Worm (Caenorhabditis elegans) whole organism, L1 larva: ENCODE results near the gene bgal-1.
A peak's percentile ranks its signal among the peaks of the same experiment; 100 is the strongest.

Experiments
- Y116A8C.19 ChIP-seq: sonication (generic microtip); optimal IDR thresholded peaks from 2 replicates; lab custom pipeline; 2016; ENCODE audit warnings: missing compliant biosample characterization, missing genetic modification characterization, borderline replicate concordance
- aly-2 ChIP-seq: fragments of 150-350 bp; optimal IDR thresholded peaks from 2 replicates; lab custom pipeline; 2014; ENCODE audit warnings: missing biosample characterization, missing genetic modification characterization
- blmp-1 ChIP-seq: fragments of 150-350 bp; optimal IDR thresholded peaks from 2 replicates; lab custom pipeline; 2014; ENCODE audit warnings: missing biosample characterization, missing genetic modification characterization
- ceh-63 ChIP-seq: fragments of 200-800 bp; sonication (Bioruptor generic); optimal IDR thresholded peaks from 2 replicates; lab custom pipeline; 2018; ENCODE audit warnings: mild to moderate bottlenecking, missing genetic modification characterization, missing compliant biosample characterization
- ceh-8 ChIP-seq: fragments of 200-800 bp; sonication (Bioruptor generic); optimal IDR thresholded peaks from 2 replicates; lab custom pipeline; 2018; ENCODE audit warnings: mild to moderate bottlenecking, missing genetic modification characterization, moderate library complexity, missing compliant biosample characterization
- ceh-90 ChIP-seq: sonication (generic microtip); optimal IDR thresholded peaks from 2 replicates; lab custom pipeline; 2016; ENCODE audit warnings: missing genetic modification characterization, missing compliant biosample characterization
- efl-1 ChIP-seq, 4 experiments: fragments of 150-350 bp; optimal IDR thresholded peaks in 3 of 4; peaks in 1 of 4; 1 replicate in 1 of 4; 2 replicates in 3 of 4; lab custom pipeline; 2014; ENCODE audit warnings: missing biosample characterization in 2 of 4, missing genetic modification characterization in 2 of 4, missing genetic modification reagents in 2 of 4
- egl-13 ChIP-seq: sonication (generic microtip); optimal IDR thresholded peaks from 2 replicates; lab custom pipeline; 2016; ENCODE audit warnings: missing genotype, missing genetic modification reagents, missing genetic modification characterization, missing compliant biosample characterization
- egl-27 ChIP-seq, 2 experiments: fragments of 150-350 bp in 1 of 2; sonication (generic microtip); optimal IDR thresholded peaks; 3 replicates each; lab custom pipeline; 2017 to 2018; ENCODE audit warnings: missing biosample characterization in 2 of 2, missing genetic modification characterization in 2 of 2, missing genetic modification reagents in 2 of 2
- elt-2 ChIP-seq: sonication (generic microtip); optimal IDR thresholded peaks from 2 replicates; lab custom pipeline; 2016; ENCODE audit warnings: missing genetic modification characterization, mild to moderate bottlenecking, inconsistent platforms, missing compliant biosample characterization, missing genetic modification reagents
- fkh-4 ChIP-seq: sonication (generic microtip); optimal IDR thresholded peaks from 2 replicates; lab custom pipeline; 2016; ENCODE audit warnings: missing compliant biosample characterization, missing genetic modification characterization, borderline replicate concordance
- fos-1 ChIP-seq: fragments of 150-350 bp; optimal IDR thresholded peaks from 2 replicates; lab custom pipeline; 2014; ENCODE audit warnings: missing biosample characterization, missing genetic modification characterization
- grh-1 ChIP-seq: fragments of 200-800 bp; sonication (Bioruptor generic); IDR thresholded peaks from 2 replicates; pipeline ENCODE4 v1.3.6; 2022; ENCODE audit warnings: missing genetic modification reagents, missing genetic modification characterization, missing compliant biosample characterization
- hpl-2 ChIP-seq: fragments of 150-350 bp; optimal IDR thresholded peaks from 2 replicates; lab custom pipeline; 2014; ENCODE audit warnings: missing biosample characterization, missing genetic modification reagents, missing genetic modification characterization
- irx-1 ChIP-seq: sonication (generic microtip); optimal IDR thresholded peaks from 2 replicates; lab custom pipeline; 2016; ENCODE audit warnings: missing genetic modification characterization, missing compliant biosample characterization
- jun-1 ChIP-seq: fragments of 150-350 bp; optimal IDR thresholded peaks from 2 replicates; lab custom pipeline; 2014; ENCODE audit warnings: missing biosample characterization, missing genetic modification reagents, missing genetic modification characterization
- lin-15B ChIP-seq: fragments of 150-350 bp; sonication (generic microtip); optimal IDR thresholded peaks from 3 replicates; lab custom pipeline; 2014; ENCODE audit warnings: missing biosample characterization, missing genetic modification characterization
- lin-39 ChIP-seq: fragments of 150-350 bp; optimal IDR thresholded peaks from 2 replicates; lab custom pipeline; 2014; ENCODE audit warnings: missing biosample characterization, missing genetic modification reagents, missing genetic modification characterization
- lir-3 ChIP-seq: sonication (generic microtip); optimal IDR thresholded peaks from 2 replicates; lab custom pipeline; 2016; ENCODE audit warnings: mild to moderate bottlenecking, missing genetic modification characterization, moderate library complexity, missing compliant biosample characterization; ENCODE audit not compliant: poor library complexity
- nhr-12 ChIP-seq: sonication (generic microtip); optimal IDR thresholded peaks from 2 replicates; lab custom pipeline; 2017; ENCODE audit warnings: missing biosample characterization, missing genetic modification characterization
- nhr-237 ChIP-seq: fragments of 150-350 bp; optimal IDR thresholded peaks from 2 replicates; lab custom pipeline; 2014; ENCODE audit warnings: missing biosample characterization, missing genetic modification characterization
- nhr-77 ChIP-seq: fragments of 150-350 bp; optimal IDR thresholded peaks from 2 replicates; lab custom pipeline; 2014; ENCODE audit warnings: missing biosample characterization, missing genetic modification characterization
- nhr-90 ChIP-seq: sonication (generic microtip); optimal IDR thresholded peaks from 2 replicates; lab custom pipeline; 2016; ENCODE audit warnings: mild to moderate bottlenecking, missing genetic modification characterization, missing compliant biosample characterization; ENCODE audit not compliant: poor library complexity
- pag-3 ChIP-seq: sonication (generic microtip); optimal IDR thresholded peaks from 2 replicates; lab custom pipeline; 2017; ENCODE audit warnings: missing genetic modification characterization, mild to moderate bottlenecking, missing compliant biosample characterization, antibody characterized with exemption, borderline replicate concordance; ENCODE audit not compliant: insufficient read depth
- pqm-1 ChIP-seq: sonication (generic microtip); optimal IDR thresholded peaks from 3 replicates; lab custom pipeline; 2017; ENCODE audit warnings: missing biosample characterization, missing genetic modification characterization
- skn-1 ChIP-seq: fragments of 150-350 bp; optimal IDR thresholded peaks from 2 replicates; lab custom pipeline; 2014; ENCODE audit warnings: missing biosample characterization, missing genetic modification characterization
- sox-4 ChIP-seq: sonication (generic microtip); optimal IDR thresholded peaks from 2 replicates; lab custom pipeline; 2016; ENCODE audit warnings: missing genetic modification characterization, missing compliant biosample characterization
- sup-37 ChIP-seq: fragments of 200-800 bp; sonication (Bioruptor generic); optimal IDR thresholded peaks from 2 replicates; lab custom pipeline; 2018; ENCODE audit warnings: mild to moderate bottlenecking, missing genetic modification characterization, missing compliant biosample characterization
- swsn-7 ChIP-seq: sonication (generic microtip); optimal IDR thresholded peaks from 2 replicates; lab custom pipeline; 2016; ENCODE audit warnings: missing genetic modification characterization, missing compliant biosample characterization
- tbx-2 ChIP-seq: sonication (generic microtip); optimal IDR thresholded peaks from 2 replicates; lab custom pipeline; 2016; ENCODE audit warnings: missing genetic modification characterization, missing compliant biosample characterization
- unc-62 ChIP-seq: fragments of 150-350 bp; optimal IDR thresholded peaks from 2 replicates; lab custom pipeline; 2014; ENCODE audit warnings: missing biosample characterization, missing genetic modification reagents, missing genetic modification characterization
- zip-4 ChIP-seq: fragments of 200-800 bp; sonication (Bioruptor generic); optimal IDR thresholded peaks from 2 replicates; lab custom pipeline; 2018; ENCODE audit warnings: mild to moderate bottlenecking, missing genetic modification characterization, moderate library complexity, missing compliant biosample characterization
- ztf-4 ChIP-seq: fragments of 150-350 bp; optimal IDR thresholded peaks from 2 replicates; lab custom pipeline; 2014; ENCODE audit warnings: missing biosample characterization, missing genetic modification characterization

The bgal-1 gene

ce11 chrV:11239187-11239725, 13.4 kb upstream of the bgal-1 start, which contains the start of the genes dvc-1 and ima-1 (continued):
- peak; percentile 25 for TF ChIP-seq hpl-2
- peak; percentile 53 for TF ChIP-seq skn-1 (tag; lab: Kevin White, UChicago)
- no peak for TF ChIP-seq ztf-4 (tag; lab: Kevin White, UChicago)
- peak; percentile 24 for TF ChIP-seq nhr-77 (tag; lab: Kevin White, UChicago)
- TF ChIP-seq lin-15B (tag; lab: Kevin White, UChicago), result no peak
- no peak for TF ChIP-seq pqm-1 (tag; lab: Kevin White, UChicago)
- peak; percentile 52 for TF ChIP-seq jun-1
- no peak for TF ChIP-seq pag-3 (tag; lab: Kevin White, UChicago)
- TF ChIP-seq ceh-8 (GFP tag; lab: Kevin White, UChicago), result no peak
- peak; percentile 74 for TF ChIP-seq nhr-90
- peak; percentile 44 for TF ChIP-seq blmp-1 (tag; lab: Kevin White, UChicago)
- peak; percentile 7 for TF ChIP-seq nhr-237 (tag; lab: Kevin White, UChicago)
- TF ChIP-seq nhr-12, result no peak
- TF ChIP-seq unc-62 (GFP tag; lab: Kevin White, UChicago), result no peak
- no peak for TF ChIP-seq egl-27 (tag; optimal IDR thresholded peaks at IDR 0.05; lab: Kevin White, UChicago)
- peak; percentile 42 for TF ChIP-seq lin-39 (tag; lab: Kevin White, UChicago)
- peak; percentile 51 for TF ChIP-seq tbx-2
- TF ChIP-seq grh-1 (GFP tag; lab: Robert Waterston, UW), result peak; percentile 51; the same call in 1 of the 2 replicates

ce11 chrV:11235876-11236275, 10.1 kb upstream of the bgal-1 start:
- TF ChIP-seq efl-1 (optimal IDR thresholded peaks at IDR 0.05; lab: Kevin White, UChicago) (no peak), efl-1 (GFP tag; optimal IDR thresholded peaks at IDR 0.05 in 1 of 2; lab: Kevin White, UChicago) (peak in 1 of 2 experiments; percentile 74), sup-37 (GFP tag; lab: Kevin White, UChicago) (no peak), elt-2 (tag; lab: Kevin White, UChicago) (peak; percentile 96), zip-4 (GFP tag; lab: Kevin White, UChicago) (no peak), fkh-4 (tag; lab: Kevin White, UChicago) (no peak)
- TF ChIP-seq, all 84 proteins: peak for 2

ce11 chrV:11234350-11234749, 8.5 kb upstream of the bgal-1 start, which contains the start of gene T19B10.5:
T19B10.5 (plus strand) TSS chrV:11234650.
- TF ChIP-seq aly-2 (tag; lab: Kevin White, UChicago), result no peak
- TF ChIP-seq blmp-1 (tag; lab: Kevin White, UChicago), result peak; percentile 18

ce11 chrV:11231177-11231576, 5.4 kb upstream of the bgal-1 start:
- TF ChIP-seq elt-2 (tag; lab: Kevin White, UChicago) (no peak), blmp-1 (tag; lab: Kevin White, UChicago) (peak; percentile 80), hpl-2 (no peak), egl-13 (tag; lab: Kevin White, UChicago) (no peak), Y116A8C.19 (tag; lab: Kevin White, UChicago) (no peak), swsn-7 (tag; lab: Kevin White, UChicago) (no peak), ceh-63 (GFP tag; lab: Kevin White, UChicago) (no peak), sox-4 (no peak), irx-1 (tag; lab: Kevin White, UChicago) (no peak), pag-3 (tag; lab: Kevin White, UChicago) (no peak), fos-1 (no peak), pqm-1 (tag; lab: Kevin White, UChicago) (no peak), efl-1 (optimal IDR thresholded peaks at IDR 0.05; lab: Kevin White, UChicago) (no peak), efl-1 (GFP tag; optimal IDR thresholded peaks at IDR 0.05 in 1 of 2; lab: Kevin White, UChicago) (peak in 1 of 2 experiments; percentile 2), ceh-90 (tag; lab: Kevin White, UChicago) (no peak), lir-3 (tag; lab: Kevin White, UChicago) (no peak)
